Worm (Caenorhabditis elegans) whole organism, mixed stage, embryonic: Measurements from ENCODE around the gene F47G9.6.

Experiments used
- M03D4.4 ChIP-seq: sonication (generic microtip); optimal IDR thresholded peaks from 2 replicates; lab custom pipeline; 2017; ENCODE audit warnings: mild to moderate bottlenecking, missing genetic modification characterization, missing compliant biosample characterization
- bed-3 ChIP-seq: fragments of 200-800 bp; sonication (Bioruptor generic); optimal IDR thresholded peaks from 3 replicates; lab custom pipeline; 2018; ENCODE audit warnings: mild to moderate bottlenecking, missing genetic modification characterization, moderate library complexity, missing compliant biosample characterization
- blmp-1 ChIP-seq: fragments of 150-350 bp; optimal IDR thresholded peaks from 2 replicates; lab custom pipeline; 2014; ENCODE audit warnings: missing biosample characterization, missing genetic modification characterization
- cnd-1 ChIP-seq: fragments of 200-800 bp; sonication (Bioruptor generic); optimal IDR thresholded peaks from 2 replicates; lab custom pipeline; 2018; ENCODE audit warnings: mild to moderate bottlenecking, missing genetic modification characterization, missing compliant biosample characterization
- elt-1 ChIP-seq: sonication (generic microtip); optimal IDR thresholded peaks from 2 replicates; lab custom pipeline; 2017; ENCODE audit warnings: missing genetic modification characterization, mild to moderate bottlenecking, missing compliant biosample characterization, antibody characterized with exemption, moderate library complexity, borderline replicate concordance; ENCODE audit not compliant: insufficient read depth
- elt-3 ChIP-seq: fragments of 150-350 bp; optimal IDR thresholded peaks from 2 replicates; lab custom pipeline; 2014; ENCODE audit warnings: missing biosample characterization, missing genetic modification characterization
- hlh-1 ChIP-seq: fragments of 150-350 bp; optimal IDR thresholded peaks from 2 replicates; lab custom pipeline; 2014; ENCODE audit warnings: missing biosample characterization, missing genetic modification reagents, missing genetic modification characterization
- lin-32 ChIP-seq: fragments of 200-800 bp; sonication (Bioruptor generic); optimal IDR thresholded peaks from 2 replicates; lab custom pipeline; 2018; ENCODE audit warnings: mild to moderate bottlenecking, missing genetic modification characterization, missing compliant biosample characterization
- mls-2 ChIP-seq: sonication (generic microtip); optimal IDR thresholded peaks from 2 replicates; lab custom pipeline; 2016; ENCODE audit warnings: mild to moderate bottlenecking, missing genetic modification characterization, moderate library complexity, missing compliant biosample characterization
- pha-4 ChIP-seq: fragments of 150-350 bp; optimal IDR thresholded peaks from 2 replicates; lab custom pipeline; 2018; ENCODE audit warnings: missing biosample characterization, missing genetic modification reagents, missing genetic modification characterization
- snpc-4 ChIP-seq: fragments of 150-350 bp; optimal IDR thresholded peaks from 2 replicates; lab custom pipeline; 2014; ENCODE audit warnings: missing biosample characterization, missing genetic modification characterization
- sptf-1 ChIP-seq: sonication (generic microtip); optimal IDR thresholded peaks from 2 replicates; lab custom pipeline; 2017; ENCODE audit warnings: mild to moderate bottlenecking, missing genetic modification characterization, moderate library complexity, missing compliant biosample characterization
- zip-8 ChIP-seq: fragments of 150-350 bp; optimal IDR thresholded peaks from 2 replicates; lab custom pipeline; 2014; ENCODE audit warnings: missing biosample characterization, missing genetic modification characterization
- ztf-11 ChIP-seq: fragments of 150-350 bp; optimal IDR thresholded peaks from 2 replicates; lab custom pipeline; 2014; ENCODE audit warnings: missing biosample characterization, missing genetic modification characterization

ce11 chrV:11321719-11322118 lies 7.5 kb upstream of the F47G9.6 start, which contains the start of gene F47G9.4:
- TF ChIP-seq elt-1 (tag; lab: Kevin White, UChicago) (no peak), mls-2 (tag; lab: Kevin White, UChicago) (no peak), elt-3 (tag; lab: Kevin White, UChicago) (no peak), zip-8 (tag; lab: Kevin White, UChicago) (no peak), cnd-1 (no peak), snpc-4 (no peak), M03D4.4 (no peak), lin-32 (GFP tag; lab: Kevin White, UChicago) (no peak), blmp-1 (tag; lab: Kevin White, UChicago) (no peak), hlh-1 (tag; lab: Kevin White, UChicago) (peak; percentile 48), sptf-1 (tag; lab: Kevin White, UChicago) (no peak), ztf-11 (tag; lab: Kevin White, UChicago) (no peak), bed-3 (GFP tag; lab: Kevin White, UChicago) (no peak), pha-4 (tag; lab: Kevin White, UChicago) (peak; percentile 40)
